Worm (Caenorhabditis elegans) whole organism, L4 larva: ENCODE results near the gene C16C10.13.
A peak's percentile ranks its signal among the peaks of the same experiment; 100 is the strongest.

Experiments used
- D1046.2 ChIP-seq: fragments of 200-800 bp; sonication (Bioruptor generic); IDR thresholded peaks from 2 replicates; pipeline ENCODE4 v1.3.6; 2022; ENCODE audit warnings: missing genetic modification characterization, missing compliant biosample characterization
- F37D6.2 ChIP-seq: sonication (generic microtip); optimal IDR thresholded peaks from 2 replicates; lab custom pipeline; 2016; ENCODE audit warnings: mild to moderate bottlenecking, missing genetic modification characterization, missing compliant biosample characterization
- F49E8.2 ChIP-seq: sonication (generic microtip); optimal IDR thresholded peaks from 2 replicates; lab custom pipeline; 2016; ENCODE audit warnings: missing compliant biosample characterization, mild to moderate bottlenecking, missing genetic modification characterization, borderline replicate concordance
- Y48G9A.11 ChIP-seq: fragments of 200-800 bp; sonication (Bioruptor generic); IDR thresholded peaks from 2 replicates; pipeline ENCODE4 v1.3.6; 2022; ENCODE audit warnings: missing genetic modification reagents, missing genetic modification characterization, missing compliant biosample characterization
- aha-1 ChIP-seq: fragments of 150-350 bp; peaks from one replicate; lab custom pipeline; 2014; ENCODE audit warnings: missing biosample characterization, missing genetic modification characterization
- arid-1 ChIP-seq: fragments of 200-800 bp; sonication (Bioruptor generic); conservative IDR thresholded peaks from 2 replicates; pipeline ENCODE4 v1.3.6; 2022; ENCODE audit warnings: missing genetic modification reagents, missing genetic modification characterization, missing compliant biosample characterization
- ceh-44 ChIP-seq: fragments of 200-800 bp; sonication (Bioruptor generic); IDR thresholded peaks from 2 replicates; pipeline ENCODE4 v1.3.6; 2022; ENCODE audit warnings: missing genetic modification reagents, missing genetic modification characterization, missing compliant biosample characterization
- ces-1 ChIP-seq: fragments of 150-350 bp; sonication (generic microtip); optimal IDR thresholded peaks from 4 replicates; lab custom pipeline; 2014; ENCODE audit warnings: missing biosample characterization, missing genetic modification reagents, missing genetic modification characterization
- ctbp-1 ChIP-seq: fragments of 200-800 bp; sonication (Bioruptor generic); IDR thresholded peaks from 2 replicates; pipeline ENCODE4 v1.3.6; 2022; ENCODE audit warnings: missing genetic modification reagents, missing genetic modification characterization, missing compliant biosample characterization
- daf-12 ChIP-seq: fragments of 150-350 bp; optimal IDR thresholded peaks from 2 replicates; lab custom pipeline; 2014; ENCODE audit warnings: missing biosample characterization, missing genetic modification reagents, missing genetic modification characterization
- daf-19 ChIP-seq: fragments of 200-800 bp; sonication (Bioruptor generic); conservative IDR thresholded peaks from 2 replicates; pipeline ENCODE4 v1.3.6; 2022; ENCODE audit warnings: missing genetic modification characterization, missing compliant biosample characterization
- daf-8 ChIP-seq: fragments of 200-800 bp; sonication (Bioruptor generic); IDR thresholded peaks from 2 replicates; pipeline ENCODE4 v1.3.6; 2022; ENCODE audit warnings: missing genetic modification characterization, missing compliant biosample characterization
- dmd-9 ChIP-seq: fragments of 200-800 bp; sonication (Bioruptor generic); IDR thresholded peaks from 2 replicates; pipeline ENCODE4 v1.3.6; 2022; ENCODE audit warnings: missing genetic modification reagents, missing genetic modification characterization, missing compliant biosample characterization
- dpl-1 ChIP-seq: fragments of 150-350 bp; optimal IDR thresholded peaks from 2 replicates; lab custom pipeline; 2014; ENCODE audit warnings: missing biosample characterization, missing genetic modification reagents, missing genetic modification characterization
- duxl-1 ChIP-seq: sonication (generic microtip); optimal IDR thresholded peaks from 2 replicates; lab custom pipeline; 2016; ENCODE audit warnings: mild to moderate bottlenecking, missing genetic modification characterization, moderate library complexity, missing compliant biosample characterization; ENCODE audit not compliant: poor library complexity
- egl-43 ChIP-seq: fragments of 200-800 bp; sonication (Bioruptor generic); IDR thresholded peaks from 2 replicates; pipeline ENCODE4 v1.3.6; 2022; ENCODE audit warnings: missing genetic modification reagents, missing genetic modification characterization, missing compliant biosample characterization
- hlh-11 ChIP-seq: fragments of 200-800 bp; sonication (Bioruptor generic); optimal IDR thresholded peaks from 2 replicates; lab custom pipeline; 2018; ENCODE audit warnings: mild to moderate bottlenecking, missing genetic modification characterization, missing compliant biosample characterization
- hlh-30 ChIP-seq: sonication (generic microtip); optimal IDR thresholded peaks from 2 replicates; lab custom pipeline; 2017; ENCODE audit warnings: antibody characterized with exemption, mild to moderate bottlenecking, missing genetic modification characterization, missing compliant biosample characterization; ENCODE audit not compliant: insufficient read depth
- jun-1 ChIP-seq: fragments of 150-350 bp; optimal IDR thresholded peaks from 2 replicates; lab custom pipeline; 2014; ENCODE audit warnings: missing biosample characterization, missing genetic modification reagents, missing genetic modification characterization
- lin-15B ChIP-seq: fragments of 150-350 bp; sonication (generic microtip); optimal IDR thresholded peaks from 3 replicates; lab custom pipeline; 2014; ENCODE audit warnings: missing biosample characterization, missing genetic modification characterization
- lin-38 ChIP-seq: fragments of 200-800 bp; sonication (Bioruptor generic); IDR thresholded peaks from 2 replicates; pipeline ENCODE4 v1.3.6; 2022; ENCODE audit warnings: missing genetic modification reagents, missing genetic modification characterization, missing compliant biosample characterization
- lsy-2 ChIP-seq, 2 experiments: fragments of 150-350 bp in 1 of 2; sonication (generic microtip) in 1 of 2; optimal IDR thresholded peaks; 2 replicates each; lab custom pipeline; 2014 to 2017; ENCODE audit warnings: missing biosample characterization in 2 of 2, missing genetic modification characterization in 2 of 2
- mdt-29 ChIP-seq: fragments of 200-800 bp; sonication (Bioruptor generic); IDR thresholded peaks from 2 replicates; pipeline ENCODE4 v1.3.6; 2022; ENCODE audit warnings: missing genetic modification reagents, missing genetic modification characterization, missing compliant biosample characterization
- mxl-2 ChIP-seq: fragments of 200-800 bp; sonication (Bioruptor generic); conservative IDR thresholded peaks from 2 replicates; pipeline ENCODE4 v1.3.6; 2022; ENCODE audit warnings: missing genetic modification reagents, missing genetic modification characterization, missing compliant biosample characterization
- mxl-3 ChIP-seq: fragments of 200-800 bp; sonication (Bioruptor generic); optimal IDR thresholded peaks from 2 replicates; lab custom pipeline; 2018; ENCODE audit warnings: mild to moderate bottlenecking, missing genetic modification characterization, missing compliant biosample characterization
- nhr-10 ChIP-seq: fragments of 150-350 bp; optimal IDR thresholded peaks from 2 replicates; lab custom pipeline; 2014; ENCODE audit warnings: missing biosample characterization, missing genetic modification characterization
- nhr-42 ChIP-seq: fragments of 200-800 bp; sonication (Bioruptor generic); IDR thresholded peaks from 2 replicates; pipeline ENCODE4 v1.3.6; 2022; ENCODE audit warnings: missing genetic modification characterization, missing compliant biosample characterization
- nhr-48 ChIP-seq: sonication (generic microtip); optimal IDR thresholded peaks from 2 replicates; lab custom pipeline; 2016; ENCODE audit warnings: mild to moderate bottlenecking, missing genetic modification characterization, missing compliant biosample characterization
- nhr-6 ChIP-seq: fragments of 150-350 bp; optimal IDR thresholded peaks from 2 replicates; lab custom pipeline; 2014; ENCODE audit warnings: missing biosample characterization, missing genetic modification characterization
- nhr-77 ChIP-seq: fragments of 150-350 bp; optimal IDR thresholded peaks from 2 replicates; lab custom pipeline; 2014; ENCODE audit warnings: missing biosample characterization, missing genetic modification characterization
- pha-4 ChIP-seq, 2 experiments: fragments of 150-350 bp in 1 of 2; fragments of 200-800 bp in 1 of 2; sonication (Bioruptor generic) in 1 of 2; IDR thresholded peaks in 1 of 2; optimal IDR thresholded peaks in 1 of 2; 2 replicates each; pipeline versions ENCODE4 v1.3.6 to Lab custom; 2014 to 2022; ENCODE audit warnings: missing genetic modification characterization in 2 of 2, missing genetic modification reagents in 2 of 2, missing biosample characterization in 1 of 2, missing compliant biosample characterization in 1 of 2
- php-3 ChIP-seq: fragments of 200-800 bp; sonication (Bioruptor generic); IDR thresholded peaks from 2 replicates; pipeline ENCODE4 v1.3.6; 2022; ENCODE audit warnings: missing genetic modification reagents, missing genetic modification characterization, missing compliant biosample characterization
- rbr-2 ChIP-seq: sonication (generic microtip); optimal IDR thresholded peaks from 2 replicates; lab custom pipeline; 2016; ENCODE audit warnings: missing genotype, missing genetic modification characterization, missing compliant biosample characterization
- saeg-2 ChIP-seq: fragments of 200-800 bp; sonication (Bioruptor generic); IDR thresholded peaks from 2 replicates; pipeline ENCODE4 v1.3.6; 2022; ENCODE audit warnings: missing genetic modification reagents, missing genetic modification characterization, missing compliant biosample characterization
- sdz-12 ChIP-seq: fragments of 200-800 bp; sonication (Bioruptor generic); optimal IDR thresholded peaks from 2 replicates; lab custom pipeline; 2018; ENCODE audit warnings: mild to moderate bottlenecking, missing genetic modification characterization, missing compliant biosample characterization
- set-16 ChIP-seq: fragments of 200-800 bp; sonication (Bioruptor generic); IDR thresholded peaks from 2 replicates; pipeline ENCODE4 v1.3.6; 2022; ENCODE audit warnings: missing genetic modification reagents, missing genetic modification characterization, missing compliant biosample characterization
- skn-1 ChIP-seq: fragments of 150-350 bp; optimal IDR thresholded peaks from 2 replicates; lab custom pipeline; 2014; ENCODE audit warnings: missing biosample characterization, missing genetic modification characterization
- snpc-1.2 ChIP-seq: fragments of 200-800 bp; sonication (Bioruptor generic); IDR thresholded peaks from 2 replicates; pipeline ENCODE4 v1.3.6; 2022; ENCODE audit warnings: missing genetic modification reagents, missing genetic modification characterization, missing compliant biosample characterization
- snpc-4 ChIP-seq: fragments of 150-350 bp; optimal IDR thresholded peaks from 2 replicates; lab custom pipeline; 2014; ENCODE audit warnings: missing biosample characterization, missing genetic modification characterization
- spr-1 ChIP-seq: sonication (generic microtip); optimal IDR thresholded peaks from 2 replicates; lab custom pipeline; 2016; ENCODE audit warnings: mild to moderate bottlenecking, missing genetic modification characterization, missing compliant biosample characterization
- spr-3 ChIP-seq: fragments of 200-800 bp; sonication (Bioruptor generic); optimal IDR thresholded peaks from 2 replicates; lab custom pipeline; 2018; ENCODE audit warnings: mild to moderate bottlenecking, missing genetic modification characterization, missing compliant biosample characterization
- tag-97 ChIP-seq: fragments of 200-800 bp; sonication (Bioruptor generic); IDR thresholded peaks from 2 replicates; pipeline ENCODE4 v1.3.6; 2022; ENCODE audit warnings: missing genetic modification characterization, missing compliant biosample characterization
- tra-1 ChIP-seq: fragments of 200-800 bp; sonication (Bioruptor generic); IDR thresholded peaks from 2 replicates; pipeline ENCODE4 v1.3.6; 2022; ENCODE audit warnings: missing genetic modification reagents, missing genetic modification characterization, missing compliant biosample characterization
- unc-130 ChIP-seq: sonication (generic microtip); optimal IDR thresholded peaks from 2 replicates; lab custom pipeline; 2016; ENCODE audit warnings: missing genetic modification reagents, missing genetic modification characterization, missing compliant biosample characterization
- unc-39 ChIP-seq: sonication (generic microtip); optimal IDR thresholded peaks from 2 replicates; lab custom pipeline; 2017; ENCODE audit warnings: missing biosample characterization, missing genetic modification characterization
- unc-62 ChIP-seq, 3 experiments: fragments of 150-350 bp in 1 of 3; sonication (generic microtip); optimal IDR thresholded peaks in 2 of 3; peaks in 1 of 3; 1 replicate in 1 of 3; 2 replicates in 2 of 3; lab custom pipeline; 2014 to 2017; ENCODE audit warnings: missing biosample characterization in 3 of 3, missing genetic modification characterization in 3 of 3, missing genetic modification reagents in 3 of 3, missing genotype in 1 of 3
- zip-11 ChIP-seq: fragments of 200-800 bp; sonication (Bioruptor generic); IDR thresholded peaks from 2 replicates; pipeline ENCODE4 v1.3.6; 2022; ENCODE audit warnings: missing genetic modification characterization, missing compliant biosample characterization

The C16C10.13 gene

ce11 chrIII:4166745-4167144, 9.5 kb upstream of the C16C10.13 start, which contains the start of gene rnf-5:
Gene rnf-5 (minus strand): TSS chrIII:4166845.
- TF ChIP-seq ces-1 = no peak
- no peak for TF ChIP-seq D1046.2 (GFP tag; lab: Robert Waterston, UW)
- no peak for TF ChIP-seq aha-1
- TF ChIP-seq lin-38 (GFP tag; lab: Robert Waterston, UW) = no peak
- TF ChIP-seq daf-19 (GFP tag; lab: Robert Waterston, UW) = no peak

DNA sequence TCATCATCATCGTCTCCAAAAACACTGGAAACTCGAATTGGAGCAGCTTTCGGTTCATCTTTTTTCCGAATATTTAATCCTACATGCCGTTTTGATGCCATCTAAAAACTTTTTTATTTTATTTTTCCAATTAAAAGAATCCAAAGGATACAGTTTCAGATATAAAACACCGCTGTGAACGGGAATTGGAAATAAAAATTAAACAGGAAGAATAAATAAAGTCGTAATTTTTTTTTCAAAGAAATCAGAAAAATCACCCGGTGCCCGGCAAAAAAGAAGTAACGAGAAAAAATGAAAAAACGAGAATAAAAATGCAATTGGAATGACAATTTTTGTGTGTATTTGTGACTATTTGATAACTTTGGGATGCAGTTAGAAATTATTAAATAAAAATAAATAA, 7.6 kb upstream of the C16C10.13 start, which contains the start of gene ccdc-55:
Gene ccdc-55, minus strand, starts transcription at position 101 of the 400 bp plus-strand sequence.
- TF ChIP-seq daf-8 (GFP tag; lab: Robert Waterston, UW) = no peak
- TF ChIP-seq dpl-1 (GFP tag; lab: Kevin White, UChicago) = no peak
- TF ChIP-seq nhr-48 = no peak
- TF ChIP-seq dmd-9 (GFP tag; lab: Robert Waterston, UW) = no peak
- no peak for TF ChIP-seq nhr-77 (tag; lab: Kevin White, UChicago)
- TF ChIP-seq saeg-2 = no peak
- TF ChIP-seq lsy-2 (tag; optimal IDR thresholded peaks at IDR 0.05; lab: Kevin White, UChicago) = no peak
- no peak for TF ChIP-seq tag-97 (GFP tag; lab: Robert Waterston, UW)
- TF ChIP-seq mdt-29 (GFP tag; lab: Robert Waterston, UW) = no peak
- no peak for TF ChIP-seq ctbp-1
- TF ChIP-seq php-3 (GFP tag; lab: Robert Waterston, UW) = no peak
- no peak for TF ChIP-seq lin-15B
- TF ChIP-seq nhr-10 = no peak
- no peak for TF ChIP-seq nhr-42
- no peak for TF ChIP-seq hlh-11 (tag; lab: Kevin White, UChicago)

- TF ChIP-seq pha-4 (GFP tag; IDR thresholded peaks at IDR 0.05; lab: Robert Waterston, UW) = peak; percentile 50; the same call in 1 of the 2 replicates
- TF ChIP-seq pha-4 (tag; optimal IDR thresholded peaks at IDR 0.05; lab: Kevin White, UChicago) = no peak
- TF ChIP-seq lin-15B = no peak
- no peak for TF ChIP-seq egl-43
- TF ChIP-seq nhr-42 = no peak
- no peak for TF ChIP-seq snpc-4
- TF ChIP-seq Y48G9A.11 (GFP tag; lab: Robert Waterston, UW) = peak; percentile 63; the same call in 1 of the 2 replicates
- TF ChIP-seq tra-1 (GFP tag; lab: Robert Waterston, UW) = no peak
- peak; percentile 77 for TF ChIP-seq spr-1 (tag; lab: Kevin White, UChicago)
- TF ChIP-seq mxl-3 = no peak
- TF ChIP-seq daf-12 (tag; lab: Kevin White, UChicago) = no peak
- peak; percentile 46; the same call in 1 of the 2 replicates for TF ChIP-seq snpc-1.2 (GFP tag; lab: Robert Waterston, UW)
- no peak for TF ChIP-seq ceh-44 (GFP tag; lab: Robert Waterston, UW)
- TF ChIP-seq arid-1 (GFP tag; lab: Robert Waterston, UW) = peak; percentile 81
- TF ChIP-seq hlh-30 = no peak
- peak; percentile 82 for TF ChIP-seq unc-130 (GFP tag; lab: Kevin White, UChicago)
- TF ChIP-seq D1046.2 (GFP tag; lab: Robert Waterston, UW) = no peak
- no peak for TF ChIP-seq jun-1 (tag; lab: Kevin White, UChicago)
- TF ChIP-seq zip-11 (GFP tag; lab: Robert Waterston, UW) = no peak
- no peak for TF ChIP-seq set-16
- TF ChIP-seq spr-3 (GFP tag; lab: Kevin White, UChicago) = no peak
- no peak for TF ChIP-seq sdz-12 (GFP tag; lab: Kevin White, UChicago)
- no peak for TF ChIP-seq ctbp-1
- TF ChIP-seq unc-62 (GFP tag; optimal IDR thresholded peaks at IDR 0.05 in 1 of 2; lab: Kevin White, UChicago) = no peak
- no peak for TF ChIP-seq unc-62 (tag; optimal IDR thresholded peaks at IDR 0.05; lab: Kevin White, UChicago)
- TF ChIP-seq nhr-6 = peak; percentile 67
- peak; percentile 29 for TF ChIP-seq F49E8.2 (tag; lab: Kevin White, UChicago)
- peak; percentile 11 for TF ChIP-seq F37D6.2 (tag; lab: Kevin White, UChicago)
- no peak for TF ChIP-seq unc-39 (tag; lab: Kevin White, UChicago)
- peak; percentile 82 for TF ChIP-seq duxl-1 (tag; lab: Kevin White, UChicago)
- TF ChIP-seq skn-1 (tag; lab: Kevin White, UChicago) = no peak
- TF ChIP-seq lsy-2 (tag; optimal IDR thresholded peaks at IDR 0.05; lab: Kevin White, UChicago) = peak in 1 of 2 experiments; percentile 71
- no peak for TF ChIP-seq mxl-2 (GFP tag; lab: Robert Waterston, UW)
- TF ChIP-seq rbr-2 (tag; lab: Kevin White, UChicago) = peak; percentile 54
Measured at ce11 chrIII:4170903-4171377, 5.3 kb upstream of the C16C10.13 start, which contains the start of the genes rnf-121 and C16C10.4. Gene rnf-121 (minus strand): TSS chrIII:4170953. Gene C16C10.4 (plus strand): TSS chrIII:4171336.
